Fruit fly (Drosophila melanogaster): ENCODE results near the gene ImpL2.

The ImpL2 gene

DNA sequence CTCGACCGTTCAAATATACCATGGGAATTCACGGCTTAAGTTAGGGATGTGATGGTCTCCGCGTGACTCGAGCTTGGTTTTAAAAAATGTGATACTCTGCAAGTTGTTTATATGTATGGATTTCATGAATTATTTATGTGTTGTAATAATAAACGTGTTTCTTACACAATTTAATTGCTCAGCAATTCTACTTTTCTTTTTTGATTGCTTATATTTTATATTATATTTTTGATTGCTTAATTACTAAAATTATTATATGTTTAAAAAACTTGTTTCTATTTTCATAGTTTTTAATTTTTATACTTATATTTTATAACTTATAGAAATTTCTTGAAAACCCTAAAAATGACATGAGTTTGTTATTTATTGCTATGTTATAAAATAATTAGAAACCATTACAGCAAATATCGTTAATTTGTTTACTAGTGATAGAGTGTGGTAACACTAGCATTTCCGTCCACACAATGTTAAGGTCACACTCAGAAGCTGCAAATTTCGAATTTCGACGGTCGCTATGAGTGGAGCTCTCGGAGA, 18.4 kb upstream of the ImpL2 start, which contains the start of the genes ago and CG1265 (continued):
- TF ChIP-seq cyc (GFP tag; optimal IDR thresholded peaks at IDR 0.05) (peak; percentile 18), Eip93F (GFP tag; optimal IDR thresholded peaks at IDR 0.05) (no peak), Eip78C (GFP tag) (peak; percentile 63), fkh (GFP tag; optimal IDR thresholded peaks at IDR 0.05) (peak; percentile 21), Hr38 (GFP tag; optimal IDR thresholded peaks at IDR 0.05) (no peak), CG15336 (GFP tag; IDR thresholded peaks at IDR 0.05) (no peak), acj6 (GFP tag; optimal IDR thresholded peaks at IDR 0.05) (peak; percentile 42)

- TF ChIP-seq Hr39 (GFP tag; optimal IDR thresholded peaks at IDR 0.05) (no peak), CG11902 (GFP tag; optimal IDR thresholded peaks at IDR 0.05) (no peak), CG6792 (GFP tag; optimal IDR thresholded peaks at IDR 0.05) (no peak), CG6163 (GFP tag; IDR thresholded peaks at IDR 0.05) (no peak), fkh (GFP tag; optimal IDR thresholded peaks at IDR 0.05) (peak; percentile 73), Sox14 (GFP tag; optimal IDR thresholded peaks at IDR 0.05) (peak; percentile 38), svp (GFP tag) (peak; percentile 92), ss (GFP tag; optimal IDR thresholded peaks at IDR 0.05) (no peak), Eip78C (GFP tag) (peak; percentile 44), CG6276 (GFP tag; optimal IDR thresholded peaks at IDR 0.05) (no peak), Sox15 (GFP tag; optimal IDR thresholded peaks at IDR 0.05) (no peak), acj6 (GFP tag; optimal IDR thresholded peaks at IDR 0.05) (no peak), CG16779 (tag; optimal IDR thresholded peaks at IDR 0.05) (no peak), CG4318 (GFP tag; optimal IDR thresholded peaks at IDR 0.05) (no peak), vri (GFP tag; optimal IDR thresholded peaks at IDR 0.05) (no peak), CG7368 (GFP tag; optimal IDR thresholded peaks at IDR 0.05) (no peak), esn (GFP tag; optimal IDR thresholded peaks at IDR 0.05) (no peak), CG31627 (GFP tag; optimal IDR thresholded peaks at IDR 0.05) (no peak), Ets21C (GFP tag; optimal IDR thresholded peaks at IDR 0.05) (no peak), Ets96B (tag; optimal IDR thresholded peaks at IDR 0.05) (no peak), dac (GFP tag; optimal IDR thresholded peaks at IDR 0.05) (no peak), dsx (GFP tag; optimal IDR thresholded peaks at IDR 0.05; ENCODE audit: poor library complexity, severe bottlenecking) (peak; percentile 66), Smox (GFP tag; optimal IDR thresholded peaks at IDR 0.05) (no peak), eg (GFP tag; IDR thresholded peaks at IDR 0.05) (no peak), Hr4 (GFP tag; optimal IDR thresholded peaks at IDR 0.05) (no peak), CG11294 (GFP tag; IDR thresholded peaks at IDR 0.05) (no peak)
These were observed 17.8 kb upstream of the ImpL2 start for dm6 chr3L:4253611-4254300.

DNA sequence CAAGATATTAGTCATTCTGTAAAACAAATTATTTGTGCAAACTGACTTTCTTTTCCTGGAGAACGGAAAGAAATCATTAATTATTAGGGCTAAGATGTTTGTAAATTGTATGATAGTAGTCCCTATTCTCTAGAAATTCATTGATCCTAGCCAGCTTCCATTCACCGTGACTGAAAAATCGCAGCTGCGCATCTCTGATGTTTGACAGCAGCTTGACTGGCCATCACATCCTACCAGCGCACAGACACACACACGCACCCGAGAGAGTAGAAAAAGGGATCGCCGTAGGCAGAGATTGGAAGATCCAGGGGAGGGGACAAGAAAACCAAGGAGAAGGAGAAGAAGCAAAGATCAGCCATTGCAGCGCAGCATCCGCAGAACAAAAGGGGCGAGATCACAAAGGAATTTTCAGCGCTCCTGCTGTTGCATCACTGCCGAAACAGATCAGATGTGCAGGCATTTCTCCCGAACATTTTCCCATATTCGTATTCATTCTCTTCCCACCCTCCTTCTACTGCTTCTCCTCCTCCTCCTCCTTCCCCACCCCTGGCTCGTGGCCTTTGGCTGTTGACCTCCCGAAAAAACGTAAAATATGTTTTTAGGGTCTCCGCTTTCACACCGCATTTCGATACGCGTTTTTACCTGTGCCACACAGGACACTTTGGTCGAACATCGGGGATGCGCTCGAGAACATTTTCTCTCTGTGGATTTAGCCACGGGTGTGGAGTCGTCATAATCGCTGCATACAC, 17.1 kb upstream of the ImpL2 start:
- no peak for TF ChIP-seq CG7368 (GFP tag; optimal IDR thresholded peaks at IDR 0.05)
- no peak for TF ChIP-seq CG6808 (GFP tag; optimal IDR thresholded peaks at IDR 0.05)
- no peak for TF ChIP-seq dac (GFP tag; optimal IDR thresholded peaks at IDR 0.05)
- TF ChIP-seq CG9139 (GFP tag; optimal IDR thresholded peaks at IDR 0.05): no peak
- no peak for TF ChIP-seq Blimp-1 (GFP tag; optimal IDR thresholded peaks at IDR 0.05)
- TF ChIP-seq CG10669 (GFP tag; optimal IDR thresholded peaks at IDR 0.05): no peak
- no peak for TF ChIP-seq fkh (GFP tag; optimal IDR thresholded peaks at IDR 0.05)
- TF ChIP-seq lz (GFP tag; optimal IDR thresholded peaks at IDR 0.05): no peak
- TF ChIP-seq ss (GFP tag; optimal IDR thresholded peaks at IDR 0.05): peak in 1 of 2 experiments; percentile 6
- no peak for TF ChIP-seq CG11762 (GFP tag; optimal IDR thresholded peaks at IDR 0.05; ENCODE audit: insufficient read depth)
- TF ChIP-seq CG8632 (GFP tag; optimal IDR thresholded peaks at IDR 0.05): no peak
- TF ChIP-seq vri (GFP tag; optimal IDR thresholded peaks at IDR 0.05): peak; percentile 69
- no peak for TF ChIP-seq eg (GFP tag; IDR thresholded peaks at IDR 0.05)
- TF ChIP-seq Gug (GFP tag; IDR thresholded peaks at IDR 0.05): no peak
- TF ChIP-seq Sox102F (GFP tag; optimal IDR thresholded peaks at IDR 0.05): no peak
- TF ChIP-seq Sox15 (GFP tag; optimal IDR thresholded peaks at IDR 0.05): no peak
- TF ChIP-seq Ets96B (tag; optimal IDR thresholded peaks at IDR 0.05): peak; percentile 0
- TF ChIP-seq acj6 (GFP tag; optimal IDR thresholded peaks at IDR 0.05): peak; percentile 9
- peak; percentile 25 for TF ChIP-seq CG3919 (GFP tag; optimal IDR thresholded peaks at IDR 0.05)
- TF ChIP-seq topi (GFP tag; optimal IDR thresholded peaks at IDR 0.05): no peak
- TF ChIP-seq CG15336 (GFP tag; IDR thresholded peaks at IDR 0.05): no peak
- TF ChIP-seq Hr38 (GFP tag; optimal IDR thresholded peaks at IDR 0.05): no peak
- TF ChIP-seq Ets21C (GFP tag; optimal IDR thresholded peaks at IDR 0.05): peak; percentile 9
- TF ChIP-seq Hr39 (GFP tag; optimal IDR thresholded peaks at IDR 0.05): peak; percentile 23
- TF ChIP-seq Eip78C (GFP tag): peak; percentile 72
- TF ChIP-seq CG8119 (GFP tag; IDR thresholded peaks at IDR 0.05): no peak
- TF ChIP-seq Smox (GFP tag; optimal IDR thresholded peaks at IDR 0.05): no peak
- no peak for TF ChIP-seq CG11294 (GFP tag; IDR thresholded peaks at IDR 0.05)
- TF ChIP-seq Eip93F (GFP tag; optimal IDR thresholded peaks at IDR 0.05): no peak
- TF ChIP-seq CG10631 (GFP tag; optimal IDR thresholded peaks at IDR 0.05): peak; percentile 30

Measured in whole organism, prepupa.